Fruit fly (Drosophila melanogaster) whole organism, prepupa: ENCODE measurements around the gene dUTPase.
A peak's percentile ranks its signal among the peaks of the same experiment; 100 is the strongest.

ENCODE experiments used
- CG10631 ChIP-seq: fragments of 200-800 bp; sonication (Bioruptor generic); optimal IDR thresholded peaks from 2 replicates; lab custom pipeline; 2016; ENCODE audit warnings: missing biosample characterization, missing genetic modification characterization
- CG11294 ChIP-seq: fragments of 200-800 bp; sonication (Bioruptor generic); IDR thresholded peaks from 2 replicates; pipeline ENCODE4 v1.3.6; 2022; ENCODE audit warnings: missing biosample characterization, missing genetic modification characterization
- CG11762 ChIP-seq: fragments of 200-800 bp; sonication (Bioruptor generic); optimal IDR thresholded peaks from 3 replicates; lab custom pipeline; 2016; ENCODE audit warnings: missing biosample characterization, missing genetic modification characterization; ENCODE audit not compliant: insufficient read depth
- CG11902 ChIP-seq: fragments of 200-800 bp; sonication (Bioruptor generic); optimal IDR thresholded peaks from 3 replicates; lab custom pipeline; 2016; ENCODE audit warnings: missing biosample characterization, missing genetic modification characterization
- CG15336 ChIP-seq: fragments of 200-800 bp; sonication (Bioruptor generic); IDR thresholded peaks from 2 replicates; pipeline ENCODE4 v1.3.6; 2022; ENCODE audit warnings: missing biosample characterization, missing genetic modification characterization
- CG3032 ChIP-seq: fragments of 200-800 bp; optimal IDR thresholded peaks from 2 replicates; lab custom pipeline; 2019; ENCODE audit warnings: missing biosample characterization, mild to moderate bottlenecking, missing genetic modification characterization, moderate library complexity
- CG32006 ChIP-seq: fragments of 200-800 bp; sonication (Bioruptor generic); optimal IDR thresholded peaks from 3 replicates; lab custom pipeline; 2017; ENCODE audit warnings: missing biosample characterization, mild to moderate bottlenecking, missing genetic modification characterization
- CG3919 ChIP-seq: fragments of 200-800 bp; sonication (Bioruptor generic); optimal IDR thresholded peaks from 3 replicates; lab custom pipeline; 2016; ENCODE audit warnings: missing biosample characterization, missing genetic modification characterization
- CG4318 ChIP-seq: fragments of 200-800 bp; sonication (Bioruptor generic); optimal IDR thresholded peaks from 3 replicates; lab custom pipeline; 2017; ENCODE audit warnings: missing biosample characterization, mild to moderate bottlenecking, missing genetic modification characterization
- CG6163 ChIP-seq: fragments of 200-800 bp; sonication (Bioruptor generic); IDR thresholded peaks from 3 replicates; pipeline ENCODE4 v1.3.6; 2022; ENCODE audit warnings: missing biosample characterization, missing genetic modification characterization
- CG6792 ChIP-seq: fragments of 200-800 bp; sonication (Bioruptor generic); optimal IDR thresholded peaks from 3 replicates; lab custom pipeline; 2016; ENCODE audit warnings: missing biosample characterization, missing genetic modification characterization
- CG6808 ChIP-seq: fragments of 200-800 bp; sonication (Bioruptor generic); optimal IDR thresholded peaks from 3 replicates; lab custom pipeline; 2017; ENCODE audit warnings: missing biosample characterization, missing genetic modification characterization, mild to moderate bottlenecking, moderate library complexity, missing genetic modification reagents
- CG6854 ChIP-seq: fragments of 200-800 bp; sonication (Bioruptor generic); optimal IDR thresholded peaks from 2 replicates; lab custom pipeline; 2017; ENCODE audit warnings: missing biosample characterization, mild to moderate bottlenecking, missing genetic modification characterization
- CG8119 ChIP-seq: fragments of 200-800 bp; sonication (Bioruptor generic); IDR thresholded peaks from 3 replicates; pipeline ENCODE4 v1.3.6; 2022; ENCODE audit warnings: missing biosample characterization, missing genetic modification characterization
- CG8632 ChIP-seq: fragments of 200-800 bp; sonication (Bioruptor generic); optimal IDR thresholded peaks from 3 replicates; lab custom pipeline; 2016; ENCODE audit warnings: missing biosample characterization, missing genetic modification characterization
- CG9139 ChIP-seq: fragments of 200-800 bp; sonication (Bioruptor generic); optimal IDR thresholded peaks from 3 replicates; lab custom pipeline; 2017; ENCODE audit warnings: missing biosample characterization, mild to moderate bottlenecking, missing genetic modification characterization
- Eip78C ChIP-seq: fragments of 200-800 bp; sonication (Bioruptor generic); peaks from one replicate; lab custom pipeline; 2016; ENCODE audit warnings: missing biosample characterization, missing genetic modification characterization
- Eip93F ChIP-seq: fragments of 200-800 bp; sonication (Bioruptor generic); optimal IDR thresholded peaks from 2 replicates; lab custom pipeline; 2016; ENCODE audit warnings: missing biosample characterization, mild to moderate bottlenecking, missing genetic modification characterization
- Ets21C ChIP-seq: fragments of 200-800 bp; sonication (Bioruptor generic); optimal IDR thresholded peaks from 3 replicates; lab custom pipeline; 2016; ENCODE audit warnings: missing biosample characterization, missing genetic modification characterization
- Ets96B ChIP-seq: fragments of 200-800 bp; optimal IDR thresholded peaks from 2 replicates; lab custom pipeline; 2019; ENCODE audit warnings: missing biosample characterization, mild to moderate bottlenecking, missing genetic modification characterization, moderate library complexity
- Hr39 ChIP-seq: fragments of 200-800 bp; sonication (Bioruptor generic); optimal IDR thresholded peaks from 2 replicates; lab custom pipeline; 2016; ENCODE audit warnings: missing biosample characterization, missing genetic modification characterization
- Hr4 ChIP-seq: fragments of 200-800 bp; sonication (Bioruptor generic); optimal IDR thresholded peaks from 3 replicates; lab custom pipeline; 2016; ENCODE audit warnings: missing biosample characterization, missing genetic modification characterization
- Smox ChIP-seq: fragments of 200-800 bp; sonication (Bioruptor generic); optimal IDR thresholded peaks from 3 replicates; lab custom pipeline; 2016; ENCODE audit warnings: missing biosample characterization, missing genetic modification characterization
- Sox102F ChIP-seq: fragments of 200-800 bp; sonication (Bioruptor generic); optimal IDR thresholded peaks from 2 replicates; lab custom pipeline; 2016; ENCODE audit warnings: missing biosample characterization, mild to moderate bottlenecking, missing genetic modification characterization
- acj6 ChIP-seq: fragments of 200-800 bp; sonication (Bioruptor generic); optimal IDR thresholded peaks from 3 replicates; lab custom pipeline; 2016; ENCODE audit warnings: missing biosample characterization, missing genetic modification characterization
- fkh ChIP-seq: fragments of 200-800 bp; sonication (Bioruptor generic); optimal IDR thresholded peaks from 3 replicates; lab custom pipeline; 2017; ENCODE audit warnings: missing biosample characterization, mild to moderate bottlenecking, missing genetic modification characterization, moderate library complexity
- lz ChIP-seq: fragments of 200-800 bp; sonication (Bioruptor generic); optimal IDR thresholded peaks from 3 replicates; lab custom pipeline; 2016; ENCODE audit warnings: missing biosample characterization, missing genetic modification characterization
- pdm3 ChIP-seq: fragments of 200-800 bp; sonication (Bioruptor generic); optimal IDR thresholded peaks from 3 replicates; lab custom pipeline; 2016; ENCODE audit warnings: missing biosample characterization, missing genetic modification characterization
- salr ChIP-seq, 2 experiments: fragments of 200-800 bp; sonication (Bioruptor generic); optimal IDR thresholded peaks; 3 replicates each; lab custom pipeline; 2016 to 2018; ENCODE audit warnings: missing biosample characterization in 2 of 2, missing genetic modification characterization in 2 of 2, mild to moderate bottlenecking in 1 of 2
- svp ChIP-seq: fragments of 200-800 bp; sonication (Bioruptor generic); peaks from one replicate; lab custom pipeline; 2016; ENCODE audit warnings: missing biosample characterization, missing genetic modification characterization
- topi ChIP-seq: fragments of 200-800 bp; sonication (Bioruptor generic); optimal IDR thresholded peaks from 3 replicates; lab custom pipeline; 2016; ENCODE audit warnings: missing biosample characterization, missing genetic modification characterization
- vri ChIP-seq: fragments of 200-800 bp; sonication (Bioruptor generic); optimal IDR thresholded peaks from 3 replicates; lab custom pipeline; 2016; ENCODE audit warnings: missing biosample characterization, mild to moderate bottlenecking, missing genetic modification characterization

Gene dUTPase

DNA sequence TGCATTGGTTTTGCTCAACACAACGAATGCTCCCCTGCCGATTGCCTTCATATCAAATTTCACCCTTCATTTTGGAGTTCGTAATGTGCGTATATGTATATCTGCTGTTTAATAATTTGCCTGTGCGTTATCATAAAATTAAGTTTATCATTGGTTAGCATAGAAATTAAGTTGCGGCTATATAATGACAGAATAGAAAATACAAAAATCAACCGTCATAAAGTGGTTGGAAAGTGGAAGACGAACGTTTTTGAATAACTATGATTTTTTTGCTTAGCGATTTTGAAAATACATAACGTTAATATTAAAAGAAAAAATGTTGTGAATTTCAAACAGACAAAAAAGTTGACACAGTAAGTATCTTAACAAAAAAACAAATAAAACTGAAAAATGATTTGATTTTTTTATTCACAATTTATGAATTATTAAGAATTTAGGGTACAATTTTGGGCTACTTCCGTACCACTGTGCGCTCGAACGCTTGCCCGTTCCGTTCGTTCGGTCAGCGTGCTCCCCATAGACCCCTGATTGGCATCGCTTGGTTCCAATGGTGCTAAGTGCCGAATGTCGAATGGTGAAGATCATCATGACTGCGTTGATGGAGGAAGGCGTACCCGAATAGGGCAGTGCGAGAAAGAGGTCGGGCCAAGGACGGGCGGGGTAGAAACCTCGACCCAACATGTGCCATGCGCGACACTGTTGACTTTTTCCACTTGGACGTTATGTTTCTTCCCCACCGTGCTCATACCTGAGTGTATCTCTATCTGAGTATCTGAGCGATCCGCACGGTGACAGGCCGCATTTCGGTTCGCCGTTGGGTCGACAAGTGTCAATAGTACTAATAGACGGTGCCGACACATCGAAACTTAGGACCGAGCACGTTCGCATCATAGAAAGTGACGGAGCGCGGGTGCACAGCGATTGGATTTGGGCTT is 26.7 kb downstream of the dUTPase start (continued):
- TF ChIP-seq topi (GFP tag; lab: Kevin White, UChicago), result peak; percentile 0
- TF ChIP-seq acj6 (GFP tag; lab: Kevin White, UChicago), result peak; percentile 10
- TF ChIP-seq Sox102F (GFP tag; lab: Kevin White, UChicago), result no peak
- TF ChIP-seq Ets96B, result no peak
- peak; percentile 4 for TF ChIP-seq Ets21C
- TF ChIP-seq pdm3 (GFP tag; lab: Kevin White, UChicago), result peak; percentile 12
- TF ChIP-seq CG9139 (GFP tag; lab: Kevin White, UChicago), result no peak
- peak; percentile 17 for TF ChIP-seq CG10631
- no peak for TF ChIP-seq CG3032 (tag; lab: Kevin White, UChicago)
- TF ChIP-seq fkh (GFP tag; lab: Kevin White, UChicago), result peak; percentile 85
- peak; percentile 29 for TF ChIP-seq svp
- peak; percentile 15 for TF ChIP-seq CG8632 (GFP tag; lab: Kevin White, UChicago)
- no peak for TF ChIP-seq CG6792
- TF ChIP-seq Smox (GFP tag; lab: Kevin White, UChicago), result no peak
- TF ChIP-seq Eip93F (GFP tag; lab: Kevin White, UChicago), result no peak
- TF ChIP-seq CG3919, result no peak

dm6 chr2L:11038918-11039317 is 27.8 kb downstream of the dUTPase start:
- TF ChIP-seq CG6854 (GFP tag; lab: Kevin White, UChicago), result peak; percentile 7
- peak; percentile 35 for TF ChIP-seq vri (GFP tag; lab: Kevin White, UChicago)
- no peak for TF ChIP-seq CG11294 (GFP tag; lab: Robert Waterston, UW)
- no peak for TF ChIP-seq CG6808
- TF ChIP-seq lz (GFP tag; lab: Kevin White, UChicago), result no peak
- peak; percentile 98 for TF ChIP-seq svp
- no peak for TF ChIP-seq CG3032 (tag; lab: Kevin White, UChicago)
- TF ChIP-seq fkh (GFP tag; lab: Kevin White, UChicago), result peak; percentile 58
- peak; percentile 74 for TF ChIP-seq Eip93F (GFP tag; lab: Kevin White, UChicago)
- no peak for TF ChIP-seq CG6163
- TF ChIP-seq Hr39 (GFP tag; lab: Kevin White, UChicago), result no peak
- no peak for TF ChIP-seq CG8119 (GFP tag; lab: Robert Waterston, UW)
- TF ChIP-seq Eip78C (GFP tag; lab: Kevin White, UChicago), result peak; percentile 23
- TF ChIP-seq topi (GFP tag; lab: Kevin White, UChicago), result no peak
- TF ChIP-seq, all 60 proteins: peak for 6

DNA sequence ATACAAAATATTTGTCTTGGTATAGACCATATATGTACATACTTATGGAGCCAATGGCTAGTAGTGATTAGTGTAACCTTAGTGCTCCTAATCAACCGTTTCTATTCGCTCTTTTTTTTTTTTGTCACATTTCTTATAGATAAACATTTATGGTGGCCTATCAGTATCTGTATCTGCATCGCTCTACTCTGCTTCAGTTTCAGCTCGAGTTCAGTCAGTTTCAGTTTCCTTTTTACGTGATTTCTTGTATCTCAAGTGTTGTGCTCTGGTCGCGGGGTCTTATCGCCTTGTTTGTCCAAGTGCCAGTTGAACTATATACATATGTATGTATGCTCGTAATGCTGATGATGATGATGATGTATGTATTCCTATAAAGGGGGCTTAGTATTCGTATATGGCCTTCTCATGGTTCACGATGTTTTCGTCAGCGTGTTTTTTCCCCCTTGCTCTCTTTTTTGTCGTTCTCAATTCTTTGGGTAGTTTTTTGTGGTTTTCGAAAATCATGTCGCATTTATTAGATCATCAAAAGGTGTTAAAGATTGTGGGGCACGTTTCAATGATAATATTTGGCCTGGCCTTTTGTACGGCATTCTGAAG is 28.5 kb downstream of the dUTPase start:
- TF ChIP-seq fkh (GFP tag; lab: Kevin White, UChicago) (peak; percentile 64), CG11902 (GFP tag; lab: Kevin White, UChicago) (no peak), Eip78C (GFP tag; lab: Kevin White, UChicago) (peak; percentile 3)

- TF ChIP-seq CG6792 (no peak), CG4318 (GFP tag; lab: Kevin White, UChicago) (peak; percentile 33), salr (GFP tag; optimal IDR thresholded peaks at IDR 0.05; lab: Kevin White, UChicago) (peak in 1 of 2 experiments; percentile 45), Hr4 (peak; percentile 27), CG15336 (GFP tag; lab: Robert Waterston, UW) (peak; percentile 52), CG11294 (GFP tag; lab: Robert Waterston, UW) (no peak), CG11762 (no peak), CG32006 (peak; percentile 65), Eip78C (GFP tag; lab: Kevin White, UChicago) (peak; percentile 51), CG8119 (GFP tag; lab: Robert Waterston, UW) (0 out of 3 replicates have a peak, but pooled peaks have one; percentile 48)
Measured at dm6 chr2L:11041074-11041473, 30.0 kb downstream of the dUTPase start.
